Worm (Caenorhabditis elegans) whole organism, L4 larva: Measurements from ENCODE around the gene dpy-28.
A peak's percentile ranks its signal among the peaks of the same experiment; 100 is the strongest.

Experiments
- F26F4.8 ChIP-seq: fragments of 200-800 bp; sonication (Bioruptor generic); conservative IDR thresholded peaks from 2 replicates; pipeline ENCODE4 v1.3.6; 2022; ENCODE audit warnings: missing genetic modification characterization, missing compliant biosample characterization
- F44E2.7 ChIP-seq: fragments of 200-800 bp; sonication (Bioruptor generic); IDR thresholded peaks from 2 replicates; pipeline ENCODE4 v2.1.2; 2022; ENCODE audit warnings: missing genetic modification characterization, missing compliant biosample characterization
- R02D3.7 ChIP-seq: fragments of 150-350 bp; sonication (generic microtip); optimal IDR thresholded peaks from 3 replicates; lab custom pipeline; 2014; ENCODE audit warnings: missing biosample characterization, missing genetic modification characterization
- T20F7.1 ChIP-seq: fragments of 200-800 bp; sonication (Bioruptor generic); optimal IDR thresholded peaks from 2 replicates; lab custom pipeline; 2018; ENCODE audit warnings: mild to moderate bottlenecking, missing genetic modification characterization, missing compliant biosample characterization
- ZK546.5 ChIP-seq, 2 experiments: sonication (generic microtip); optimal IDR thresholded peaks; 2 replicates each; lab custom pipeline; 2017; ENCODE audit warnings: missing biosample characterization in 2 of 2, missing genetic modification characterization in 2 of 2
- aha-1 ChIP-seq: fragments of 150-350 bp; peaks from one replicate; lab custom pipeline; 2014; ENCODE audit warnings: missing biosample characterization, missing genetic modification characterization
- aly-2 ChIP-seq: sonication (generic microtip); optimal IDR thresholded peaks from 2 replicates; lab custom pipeline; 2018; ENCODE audit warnings: missing biosample characterization, missing genetic modification characterization
- ceh-44 ChIP-seq: fragments of 200-800 bp; sonication (Bioruptor generic); IDR thresholded peaks from 2 replicates; pipeline ENCODE4 v1.3.6; 2022; ENCODE audit warnings: missing genetic modification reagents, missing genetic modification characterization, missing compliant biosample characterization
- ceh-82 ChIP-seq: sonication (generic microtip); optimal IDR thresholded peaks from 2 replicates; lab custom pipeline; 2017; ENCODE audit warnings: missing biosample characterization, missing genetic modification characterization
- ces-1 ChIP-seq: fragments of 150-350 bp; sonication (generic microtip); optimal IDR thresholded peaks from 4 replicates; lab custom pipeline; 2014; ENCODE audit warnings: missing biosample characterization, missing genetic modification reagents, missing genetic modification characterization
- cey-2 ChIP-seq: sonication (generic microtip); optimal IDR thresholded peaks from 3 replicates; lab custom pipeline; 2017; ENCODE audit warnings: missing genetic modification characterization, mild to moderate bottlenecking, missing compliant biosample characterization, antibody characterized with exemption, borderline replicate concordance; ENCODE audit not compliant: insufficient read depth
- ctbp-1 ChIP-seq: fragments of 200-800 bp; sonication (Bioruptor generic); IDR thresholded peaks from 2 replicates; pipeline ENCODE4 v1.3.6; 2022; ENCODE audit warnings: missing genetic modification reagents, missing genetic modification characterization, missing compliant biosample characterization
- daf-12 ChIP-seq: fragments of 150-350 bp; optimal IDR thresholded peaks from 2 replicates; lab custom pipeline; 2014; ENCODE audit warnings: missing biosample characterization, missing genetic modification reagents, missing genetic modification characterization
- daf-16 ChIP-seq, 3 experiments: sonication (generic microtip); optimal IDR thresholded peaks; 2 replicates each; lab custom pipeline; 2016 to 2017; ENCODE audit warnings: missing genetic modification characterization in 3 of 3, missing genetic modification reagents in 3 of 3, mild to moderate bottlenecking in 2 of 3, missing compliant biosample characterization in 2 of 3, missing biosample characterization in 1 of 3, moderate library complexity in 1 of 3
- daf-8 ChIP-seq: fragments of 200-800 bp; sonication (Bioruptor generic); IDR thresholded peaks from 2 replicates; pipeline ENCODE4 v1.3.6; 2022; ENCODE audit warnings: missing genetic modification characterization, missing compliant biosample characterization
- dmd-6 ChIP-seq: fragments of 200-800 bp; sonication (Bioruptor generic); IDR thresholded peaks from 2 replicates; pipeline ENCODE4 v1.3.6; 2022; ENCODE audit warnings: missing genetic modification reagents, missing genetic modification characterization, missing compliant biosample characterization
- dve-1 ChIP-seq: sonication (generic microtip); optimal IDR thresholded peaks from 2 replicates; lab custom pipeline; 2017; ENCODE audit warnings: antibody characterized with exemption, mild to moderate bottlenecking, missing genetic modification characterization, missing compliant biosample characterization; ENCODE audit not compliant: insufficient read depth
- gei-8 ChIP-seq: fragments of 200-800 bp; sonication (Bioruptor generic); optimal IDR thresholded peaks from 2 replicates; lab custom pipeline; 2018; ENCODE audit warnings: mild to moderate bottlenecking, missing genetic modification characterization, missing compliant biosample characterization
- hif-1 ChIP-seq, 2 experiments: sonication (generic microtip); optimal IDR thresholded peaks; 2 replicates each; lab custom pipeline; 2016 to 2017; ENCODE audit warnings: missing compliant biosample characterization in 2 of 2, missing genetic modification characterization in 2 of 2, missing genetic modification reagents in 2 of 2, missing genotype in 2 of 2, mild to moderate bottlenecking in 1 of 2
- hlh-30 ChIP-seq: sonication (generic microtip); optimal IDR thresholded peaks from 2 replicates; lab custom pipeline; 2017; ENCODE audit warnings: antibody characterized with exemption, mild to moderate bottlenecking, missing genetic modification characterization, missing compliant biosample characterization; ENCODE audit not compliant: insufficient read depth
- lin-1 ChIP-seq: fragments of 200-800 bp; sonication (Bioruptor generic); IDR thresholded peaks from 2 replicates; pipeline ENCODE4 v1.3.6; 2022; ENCODE audit warnings: missing genetic modification reagents, missing genetic modification characterization, missing compliant biosample characterization
- lin-13 ChIP-seq: fragments of 150-350 bp; optimal IDR thresholded peaks from 2 replicates; lab custom pipeline; 2014; ENCODE audit warnings: missing biosample characterization, missing genetic modification reagents, missing genetic modification characterization
- lin-29 ChIP-seq: fragments of 200-800 bp; sonication (Bioruptor generic); IDR thresholded peaks from 2 replicates; pipeline ENCODE4 v1.3.6; 2022; ENCODE audit warnings: missing genetic modification reagents, missing genetic modification characterization, missing compliant biosample characterization
- lin-39 ChIP-seq: fragments of 150-350 bp; optimal IDR thresholded peaks from 2 replicates; lab custom pipeline; 2014; ENCODE audit warnings: missing biosample characterization, missing genetic modification reagents, missing genetic modification characterization
- lir-3 ChIP-seq: sonication (generic microtip); optimal IDR thresholded peaks from 2 replicates; lab custom pipeline; 2016; ENCODE audit warnings: mild to moderate bottlenecking, missing genetic modification characterization, missing compliant biosample characterization
- madf-5 ChIP-seq, 2 experiments: fragments of 200-800 bp; sonication (Bioruptor generic); IDR thresholded peaks; 2 replicates each; pipeline ENCODE4 v1.3.6; 2022; ENCODE audit warnings: missing compliant biosample characterization in 2 of 2, missing genetic modification characterization in 2 of 2
- madf-9 ChIP-seq: fragments of 200-800 bp; sonication (Bioruptor generic); conservative IDR thresholded peaks from 2 replicates; pipeline ENCODE4 v1.3.6; 2022; ENCODE audit warnings: missing genetic modification reagents, missing genetic modification characterization, missing compliant biosample characterization
- mdl-1 ChIP-seq, 2 experiments: fragments of 150-350 bp in 1 of 2; sonication (generic microtip) in 1 of 2; optimal IDR thresholded peaks; 2 replicates each; lab custom pipeline; 2014 to 2017; ENCODE audit warnings: missing biosample characterization in 2 of 2, missing genetic modification characterization in 2 of 2
- mep-1 ChIP-seq: fragments of 150-350 bp; sonication (generic microtip); optimal IDR thresholded peaks from 3 replicates; lab custom pipeline; 2014; ENCODE audit warnings: missing biosample characterization, missing genetic modification characterization
- mxl-2 ChIP-seq: fragments of 200-800 bp; sonication (Bioruptor generic); conservative IDR thresholded peaks from 2 replicates; pipeline ENCODE4 v1.3.6; 2022; ENCODE audit warnings: missing genetic modification reagents, missing genetic modification characterization, missing compliant biosample characterization
- nhr-102 ChIP-seq: sonication (generic microtip); optimal IDR thresholded peaks from 2 replicates; lab custom pipeline; 2016; ENCODE audit warnings: mild to moderate bottlenecking, missing genetic modification characterization, moderate library complexity, missing compliant biosample characterization
- nhr-11 ChIP-seq: fragments of 150-350 bp; optimal IDR thresholded peaks from 2 replicates; lab custom pipeline; 2014; ENCODE audit warnings: missing biosample characterization, missing genetic modification characterization
- nhr-237 ChIP-seq: sonication (generic microtip); optimal IDR thresholded peaks from 2 replicates; lab custom pipeline; 2017; ENCODE audit warnings: missing biosample characterization, missing genetic modification characterization
- nhr-28 ChIP-seq: fragments of 150-350 bp; optimal IDR thresholded peaks from 2 replicates; lab custom pipeline; 2014; ENCODE audit warnings: missing biosample characterization, missing genetic modification characterization
- nhr-48 ChIP-seq: sonication (generic microtip); optimal IDR thresholded peaks from 2 replicates; lab custom pipeline; 2016; ENCODE audit warnings: mild to moderate bottlenecking, missing genetic modification characterization, missing compliant biosample characterization
- nhr-76 ChIP-seq: fragments of 150-350 bp; optimal IDR thresholded peaks from 2 replicates; lab custom pipeline; 2014; ENCODE audit warnings: missing biosample characterization, missing genetic modification characterization
- nhr-77 ChIP-seq: fragments of 150-350 bp; optimal IDR thresholded peaks from 2 replicates; lab custom pipeline; 2014; ENCODE audit warnings: missing biosample characterization, missing genetic modification characterization
- pha-4 ChIP-seq, 2 experiments: fragments of 150-350 bp in 1 of 2; fragments of 200-800 bp in 1 of 2; sonication (Bioruptor generic) in 1 of 2; IDR thresholded peaks in 1 of 2; optimal IDR thresholded peaks in 1 of 2; 2 replicates each; pipeline versions ENCODE4 v1.3.6 to Lab custom; 2014 to 2022; ENCODE audit warnings: missing genetic modification characterization in 2 of 2, missing genetic modification reagents in 2 of 2, missing biosample characterization in 1 of 2, missing compliant biosample characterization in 1 of 2
- sdz-12 ChIP-seq: fragments of 200-800 bp; sonication (Bioruptor generic); optimal IDR thresholded peaks from 2 replicates; lab custom pipeline; 2018; ENCODE audit warnings: mild to moderate bottlenecking, missing genetic modification characterization, missing compliant biosample characterization
- skn-1 ChIP-seq: fragments of 150-350 bp; optimal IDR thresholded peaks from 2 replicates; lab custom pipeline; 2014; ENCODE audit warnings: missing biosample characterization, missing genetic modification characterization
- snpc-1.2 ChIP-seq: fragments of 200-800 bp; sonication (Bioruptor generic); IDR thresholded peaks from 2 replicates; pipeline ENCODE4 v1.3.6; 2022; ENCODE audit warnings: missing genetic modification reagents, missing genetic modification characterization, missing compliant biosample characterization
- snpc-4 ChIP-seq: fragments of 150-350 bp; optimal IDR thresholded peaks from 2 replicates; lab custom pipeline; 2014; ENCODE audit warnings: missing biosample characterization, missing genetic modification characterization
- spr-1 ChIP-seq: sonication (generic microtip); optimal IDR thresholded peaks from 2 replicates; lab custom pipeline; 2016; ENCODE audit warnings: mild to moderate bottlenecking, missing genetic modification characterization, missing compliant biosample characterization
- unc-39 ChIP-seq: sonication (generic microtip); optimal IDR thresholded peaks from 2 replicates; lab custom pipeline; 2017; ENCODE audit warnings: missing biosample characterization, missing genetic modification characterization
- zag-1 ChIP-seq: fragments of 150-350 bp; optimal IDR thresholded peaks from 2 replicates; lab custom pipeline; 2014; ENCODE audit warnings: missing biosample characterization, missing genetic modification characterization
- zfp-3 ChIP-seq: fragments of 200-800 bp; sonication (Bioruptor generic); conservative IDR thresholded peaks from 2 replicates; pipeline ENCODE4 v1.3.6; 2022; ENCODE audit warnings: missing genetic modification reagents, missing genetic modification characterization, missing compliant biosample characterization
- ztf-11 ChIP-seq: fragments of 150-350 bp; optimal IDR thresholded peaks from 2 replicates; lab custom pipeline; 2014; ENCODE audit warnings: missing biosample characterization, missing genetic modification characterization
- ztf-7 ChIP-seq: fragments of 150-350 bp; optimal IDR thresholded peaks from 2 replicates; lab custom pipeline; 2014; ENCODE audit warnings: missing biosample characterization, missing genetic modification characterization

The dpy-28 gene

ce11 chrIII:10742382-10742860, 20.5 kb upstream of the dpy-28 start, which contains the start of the genes tbb-1 and rib-2 (continued):
- TF ChIP-seq lin-1 (GFP tag; lab: Robert Waterston, UW) (peak; percentile 97), unc-39 (tag; lab: Kevin White, UChicago) (no peak), pha-4 (GFP tag; IDR thresholded peaks at IDR 0.05; lab: Robert Waterston, UW) (peak; percentile 76), pha-4 (tag; optimal IDR thresholded peaks at IDR 0.05; lab: Kevin White, UChicago) (no peak), nhr-48 (tag; lab: Kevin White, UChicago) (peak; percentile 75), mxl-2 (no peak), nhr-28 (tag; lab: Kevin White, UChicago) (peak; percentile 85), daf-16 (GFP tag; optimal IDR thresholded peaks at IDR 0.05; lab: Kevin White, UChicago) (no peak), daf-16 (tag; optimal IDR thresholded peaks at IDR 0.05; lab: Kevin White, UChicago) (peak; percentile 77), F44E2.7 (0 out of 2 replicates have a peak, but pooled peaks have one; percentile 27), sdz-12 (GFP tag; lab: Kevin White, UChicago) (no peak), spr-1 (tag; lab: Kevin White, UChicago) (peak; percentile 18), ztf-11 (no peak), ZK546.5 (tag; optimal IDR thresholded peaks at IDR 0.05; lab: Kevin White, UChicago) (no peak), nhr-76 (tag; lab: Kevin White, UChicago) (no peak), F26F4.8 (GFP tag; lab: Robert Waterston, UW) (no peak), T20F7.1 (GFP tag; lab: Kevin White, UChicago) (no peak), nhr-237 (no peak), dmd-6 (GFP tag; lab: Robert Waterston, UW) (peak; percentile 94), lir-3 (tag; lab: Kevin White, UChicago) (no peak), nhr-11 (peak; percentile 16), snpc-4 (tag; lab: Kevin White, UChicago) (no peak), daf-12 (tag; lab: Kevin White, UChicago) (no peak), hlh-30 (tag; lab: Kevin White, UChicago) (peak; percentile 88), skn-1 (no peak), daf-8 (GFP tag; lab: Robert Waterston, UW) (no peak), lin-39 (tag; lab: Kevin White, UChicago) (no peak), lin-29 (GFP tag; lab: Robert Waterston, UW) (no peak), snpc-1.2 (0 out of 2 replicates have a peak, but pooled peaks have one; percentile 48), cey-2 (tag; lab: Kevin White, UChicago) (no peak), zag-1 (tag; lab: Kevin White, UChicago) (no peak), ctbp-1 (GFP tag; lab: Robert Waterston, UW) (no peak), zfp-3 (peak; percentile 69), R02D3.7 (tag; lab: Kevin White, UChicago) (no peak)

- TF ChIP-seq aly-2 (tag; lab: Kevin White, UChicago) = no peak
- TF ChIP-seq ztf-7 = no peak
- no peak for TF ChIP-seq zfp-3
- TF ChIP-seq mep-1 (tag; lab: Kevin White, UChicago) = peak; percentile 30
- no peak for TF ChIP-seq ces-1 (GFP tag; lab: Kevin White, UChicago)
- no peak for TF ChIP-seq madf-9 (GFP tag; lab: Robert Waterston, UW)
- TF ChIP-seq ceh-44 (GFP tag; lab: Robert Waterston, UW) = no peak
- peak; percentile 56 for TF ChIP-seq gei-8 (GFP tag; lab: Kevin White, UChicago)
- TF ChIP-seq ceh-82 (tag; lab: Kevin White, UChicago) = no peak
- TF ChIP-seq hif-1 (tag; optimal IDR thresholded peaks at IDR 0.05; lab: Kevin White, UChicago) = no peak
- no peak for TF ChIP-seq aha-1
- TF ChIP-seq dve-1 (tag; lab: Kevin White, UChicago) = no peak
- TF ChIP-seq nhr-77 (tag; lab: Kevin White, UChicago) = no peak
- no peak for TF ChIP-seq nhr-11
- TF ChIP-seq madf-5 (GFP tag; IDR thresholded peaks at IDR 0.05; lab: Robert Waterston, UW) = 0 out of 4 replicates have a peak, but pooled peaks of 1 of the 2 experiments have one; percentile 31
- no peak for TF ChIP-seq nhr-102 (tag; lab: Kevin White, UChicago)
- no peak for TF ChIP-seq nhr-48 (tag; lab: Kevin White, UChicago)
- TF ChIP-seq snpc-1.2 = peak; percentile 65; the same call in 1 of the 2 replicates
- no peak for TF ChIP-seq mdl-1 (tag; optimal IDR thresholded peaks at IDR 0.05; lab: Kevin White, UChicago)
- no peak for TF ChIP-seq lin-13 (GFP tag; lab: Kevin White, UChicago)
- TF ChIP-seq nhr-28 (tag; lab: Kevin White, UChicago) = no peak
- no peak for TF ChIP-seq lin-29 (GFP tag; lab: Robert Waterston, UW)
- TF ChIP-seq lin-1 (GFP tag; lab: Robert Waterston, UW) = peak; percentile 69; the same call in 1 of the 2 replicates
- no peak for TF ChIP-seq sdz-12 (GFP tag; lab: Kevin White, UChicago)
- no peak for TF ChIP-seq daf-12 (tag; lab: Kevin White, UChicago)
- no peak for TF ChIP-seq mxl-2
These were observed 16.5 kb upstream of the dpy-28 start for ce11 chrIII:10746406-10746807.
